Fruit fly (Drosophila melanogaster) whole organism, pupa: ENCODE results near the gene Sfp24Ba.

Experiments
- CG10348 ChIP-seq: fragments of 200-800 bp; sonication (Bioruptor generic); IDR thresholded peaks from 2 replicates; pipeline ENCODE4 v1.3.6; 2022; ENCODE audit warnings: missing biosample characterization, missing genetic modification characterization
- CG13204 ChIP-seq: fragments of 200-800 bp; sonication (Bioruptor generic); optimal IDR thresholded peaks from 2 replicates; lab custom pipeline; 2018; ENCODE audit warnings: missing biosample characterization, mild to moderate bottlenecking, missing genetic modification characterization, moderate library complexity
- CG15710 ChIP-seq: fragments of 200-800 bp; sonication (Bioruptor generic); optimal IDR thresholded peaks from 2 replicates; lab custom pipeline; 2018; ENCODE audit warnings: missing biosample characterization, mild to moderate bottlenecking, missing genetic modification characterization, moderate library complexity
- CG17806 ChIP-seq: fragments of 200-800 bp; sonication (Bioruptor generic); optimal IDR thresholded peaks from 2 replicates; lab custom pipeline; 2018; ENCODE audit warnings: missing biosample characterization, mild to moderate bottlenecking, missing genetic modification characterization, moderate library complexity
- CG4496 ChIP-seq: fragments of 200-800 bp; sonication (Bioruptor generic); IDR thresholded peaks from 3 replicates; pipeline ENCODE4 v1.3.6; 2022; ENCODE audit warnings: missing biosample characterization, missing genetic modification characterization
- CG8159 ChIP-seq: fragments of 200-800 bp; sonication (Bioruptor generic); optimal IDR thresholded peaks from 3 replicates; lab custom pipeline; 2018; ENCODE audit warnings: missing biosample characterization, mild to moderate bottlenecking, missing genetic modification characterization, moderate library complexity
- CG8301 ChIP-seq: fragments of 200-800 bp; sonication (Bioruptor generic); optimal IDR thresholded peaks from 2 replicates; lab custom pipeline; 2018; ENCODE audit warnings: missing biosample characterization, mild to moderate bottlenecking, missing genetic modification characterization
- D1 ChIP-seq: fragments of 200-800 bp; sonication (Bioruptor generic); optimal IDR thresholded peaks from 2 replicates; lab custom pipeline; 2018; ENCODE audit warnings: missing biosample characterization, mild to moderate bottlenecking, missing genetic modification characterization, moderate library complexity
- EcR ChIP-seq: fragments of 200-800 bp; sonication (Bioruptor generic); optimal IDR thresholded peaks from 3 replicates; lab custom pipeline; 2019; ENCODE audit warnings: missing biosample characterization, missing genetic modification characterization, mild to moderate bottlenecking, moderate library complexity, missing genetic modification reagents
- Ets98B ChIP-seq: fragments of 200-800 bp; sonication (Bioruptor generic); IDR thresholded peaks from 2 replicates; pipeline ENCODE4 v1.3.6; 2022; ENCODE audit warnings: missing biosample characterization, missing genetic modification characterization
- Pif1A ChIP-seq: fragments of 200-800 bp; sonication (Bioruptor generic); optimal IDR thresholded peaks from 3 replicates; lab custom pipeline; 2016; ENCODE audit warnings: missing biosample characterization, missing genetic modification characterization
- gl ChIP-seq: fragments of 200-800 bp; sonication (Bioruptor generic); optimal IDR thresholded peaks from 2 replicates; lab custom pipeline; 2018; ENCODE audit warnings: missing biosample characterization, mild to moderate bottlenecking, missing genetic modification characterization
- rn ChIP-seq: fragments of 200-800 bp; sonication (Bioruptor generic); IDR thresholded peaks from 2 replicates; pipeline ENCODE4 v1.3.6; 2022; ENCODE audit warnings: missing biosample characterization, missing genetic modification characterization

- TF ChIP-seq EcR (GFP tag; lab: Kevin White, UChicago) (no peak), rn (GFP tag; lab: Robert Waterston, UW) (no peak), CG8301 (tag; lab: Kevin White, UChicago) (no peak), CG15710 (tag; lab: Kevin White, UChicago) (no peak), CG4496 (no peak), CG8159 (tag; lab: Kevin White, UChicago) (no peak), CG13204 (GFP tag; lab: Kevin White, UChicago) (no peak), Pif1A (GFP tag; lab: Kevin White, UChicago) (no peak), CG17806 (tag; lab: Kevin White, UChicago) (no peak), D1 (no peak), CG10348 (GFP tag; lab: Robert Waterston, UW) (no peak), gl (no peak), Ets98B (GFP tag; lab: Robert Waterston, UW) (no peak)
Observed at dm6 chr2L:3654956-3655618, 13.3 kb downstream of the Sfp24Ba start.
